Fruit fly (Drosophila melanogaster): ENCODE data around the gene CG14330.
"Not testable (repeated sequence)": the region's sequence is repeated elsewhere in the genome, so short reads cannot be mapped to it uniquely, and the experiment has no call there.

The CG14330 gene

dm6 chr3R:17456676-17457075 lies at the start of gene CG14330:
Gene CG14330, minus strand, starts transcription at chr3R:17456776.
- not testable (repeated sequence) for TF ChIP-seq rgr, br, sage (GFP tag; optimal IDR thresholded peaks at IDR 0.05)

- TF ChIP-seq sage (GFP tag; optimal IDR thresholded peaks at IDR 0.05) (no peak), Hr78 (GFP tag; optimal IDR thresholded peaks at IDR 0.05) (no peak), jim (GFP tag; optimal IDR thresholded peaks at IDR 0.05) (no peak), dmrt93B (GFP tag; optimal IDR thresholded peaks at IDR 0.05) (no peak), dl (GFP tag; optimal IDR thresholded peaks at IDR 0.05; ENCODE audit: insufficient read depth in 1 of 2, partially characterized antibody in 2 of 2) (no peak), OdsH (GFP tag; optimal IDR thresholded peaks at IDR 0.05) (no peak), usp (GFP tag; optimal IDR thresholded peaks at IDR 0.05) (no peak), tai (GFP tag; optimal IDR thresholded peaks at IDR 0.05) (no peak), ey (GFP tag; optimal IDR thresholded peaks at IDR 0.05) (no peak), foxo (GFP tag; optimal IDR thresholded peaks at IDR 0.05) (no peak), Hr83 (GFP tag; optimal IDR thresholded peaks at IDR 0.05; ENCODE audit: poor library complexity, severe bottlenecking) (no peak), N (GFP tag; optimal IDR thresholded peaks at IDR 0.05) (no peak), HLH106 (tag; optimal IDR thresholded peaks at IDR 0.05) (no peak), CrebA (GFP tag; optimal IDR thresholded peaks at IDR 0.05; ENCODE audit: borderline replicate concordance) (no peak), Dif (GFP tag; optimal IDR thresholded peaks at IDR 0.05; ENCODE audit: partially characterized antibody) (no peak), Mio (GFP tag; optimal IDR thresholded peaks at IDR 0.05) (no peak), Sp1 (GFP tag; optimal IDR thresholded peaks at IDR 0.05) (no peak)
Measured at dm6 chr3R:17505599-17505998, 49.0 kb upstream of the CG14330 start, which contains the start of gene Dscam3. Gene Dscam3, minus strand, starts transcription at chr3R:17505667.

- TF ChIP-seq CrebA (GFP tag; optimal IDR thresholded peaks at IDR 0.05; ENCODE audit: borderline replicate concordance): no peak
- no peak for TF ChIP-seq h (GFP tag; optimal IDR thresholded peaks at IDR 0.05)
- TF ChIP-seq Dif (GFP tag; optimal IDR thresholded peaks at IDR 0.05; ENCODE audit: partially characterized antibody): no peak
- TF ChIP-seq woc (GFP tag; optimal IDR thresholded peaks at IDR 0.05): no peak
- TF ChIP-seq fru (GFP tag; optimal IDR thresholded peaks at IDR 0.05): peak; percentile 10
- TF ChIP-seq HLH106 (tag; optimal IDR thresholded peaks at IDR 0.05): peak; percentile 6
- TF ChIP-seq Hnf4 (GFP tag; optimal IDR thresholded peaks at IDR 0.05): no peak
- peak in 1 of 2 experiments; percentile 12 for TF ChIP-seq foxo (GFP tag; optimal IDR thresholded peaks at IDR 0.05)
- TF ChIP-seq GATAd (GFP tag; optimal IDR thresholded peaks at IDR 0.05): no peak
Measured at dm6 chr3R:17502862-17503261, 46.3 kb upstream of the CG14330 start.

- TF ChIP-seq Sp1 (GFP tag; optimal IDR thresholded peaks at IDR 0.05) (peak; percentile 63), br (GFP tag; optimal IDR thresholded peaks at IDR 0.05) (peak; percentile 61), foxo (GFP tag; optimal IDR thresholded peaks at IDR 0.05) (peak in 1 of 2 experiments; percentile 68), CG32264 (GFP tag; optimal IDR thresholded peaks at IDR 0.05) (no peak), Jra (GFP tag; optimal IDR thresholded peaks at IDR 0.05) (peak; percentile 22), tai (GFP tag; optimal IDR thresholded peaks at IDR 0.05) (no peak), dl (GFP tag; optimal IDR thresholded peaks at IDR 0.05; ENCODE audit: insufficient read depth in 1 of 2, partially characterized antibody in 2 of 2) (no peak), GATAd (GFP tag; optimal IDR thresholded peaks at IDR 0.05) (no peak), brk (GFP tag; optimal IDR thresholded peaks at IDR 0.05) (peak; percentile 45), psq (GFP tag; optimal IDR thresholded peaks at IDR 0.05) (peak; percentile 45), h (GFP tag; optimal IDR thresholded peaks at IDR 0.05) (peak; percentile 73), Dif (GFP tag; optimal IDR thresholded peaks at IDR 0.05; ENCODE audit: partially characterized antibody) (no peak), Abd-B (GFP tag; optimal IDR thresholded peaks at IDR 0.05) (no peak), ey (GFP tag; optimal IDR thresholded peaks at IDR 0.05) (peak; percentile 78), Hnf4 (GFP tag; optimal IDR thresholded peaks at IDR 0.05) (peak; percentile 53), rgr (GFP tag; optimal IDR thresholded peaks at IDR 0.05) (peak; percentile 71), CG9705 (GFP tag; optimal IDR thresholded peaks at IDR 0.05) (peak; percentile 29), fru (GFP tag; optimal IDR thresholded peaks at IDR 0.05) (peak; percentile 73), OdsH (GFP tag; optimal IDR thresholded peaks at IDR 0.05) (peak; percentile 58), woc (GFP tag; optimal IDR thresholded peaks at IDR 0.05) (peak; percentile 43), HLH106 (tag; optimal IDR thresholded peaks at IDR 0.05) (peak; percentile 70), pan (optimal IDR thresholded peaks at IDR 0.05) (no peak), dmrt93B (GFP tag; optimal IDR thresholded peaks at IDR 0.05) (peak; percentile 24)
Measured at dm6 chr3R:17501108-17501507, 44.5 kb upstream of the CG14330 start.
